Fruit fly (Drosophila melanogaster): Measurements from ENCODE around the gene mura.
A peak's percentile ranks its signal among the peaks of the same experiment; 100 is the strongest.

mura gene

dm6 chr3R:9502416-9502763, 49.2 kb downstream of the mura start, which contains the start of gene RhoL (continued):
- TF ChIP-seq prd (optimal IDR thresholded peaks at IDR 0.05), result no peak
- no peak for TF ChIP-seq prd (GFP tag; IDR thresholded peaks at IDR 0.05)
- no peak for TF ChIP-seq Abd-B (GFP tag; optimal IDR thresholded peaks at IDR 0.05)
- TF ChIP-seq CG5180 (GFP tag; optimal IDR thresholded peaks at IDR 0.05), result peak; percentile 87
- 0 out of 2 replicates have a peak, but pooled peaks have one; percentile 37 for TF ChIP-seq Awh (GFP tag; IDR thresholded peaks at IDR 0.05)
- no peak for TF ChIP-seq sd (tag; optimal IDR thresholded peaks at IDR 0.05)
- peak; percentile 30; the same call in 1 of the 3 replicates for TF ChIP-seq Opbp (GFP tag; IDR thresholded peaks at IDR 0.05; ENCODE audit: partially characterized antibody)
- TF ChIP-seq CG14014 (GFP tag; IDR thresholded peaks at IDR 0.05), result peak; percentile 12; the same call in 1 of the 2 replicates
- no peak for TF ChIP-seq oc (tag; optimal IDR thresholded peaks at IDR 0.05)
- peak; percentile 48; the same call in 1 of the 2 replicates for TF ChIP-seq tna (GFP tag; IDR thresholded peaks at IDR 0.05; ENCODE audit: partially characterized antibody)
- no peak for TF ChIP-seq Usf (GFP tag; optimal IDR thresholded peaks at IDR 0.05)
- peak; percentile 27 for TF ChIP-seq CG2712 (tag; optimal IDR thresholded peaks at IDR 0.05)
- no peak for TF ChIP-seq Hmx (GFP tag; optimal IDR thresholded peaks at IDR 0.05)
- TF ChIP-seq Nf-YB (GFP tag; optimal IDR thresholded peaks at IDR 0.05), result peak; percentile 55
- TF ChIP-seq CG32532 (GFP tag; IDR thresholded peaks at IDR 0.05), result peak; percentile 68
- TF ChIP-seq CG12942 (GFP tag; optimal IDR thresholded peaks at IDR 0.05), result no peak
- TF ChIP-seq tll (GFP tag; optimal IDR thresholded peaks at IDR 0.05), result no peak

dm6 chr3R:9501489-9502415, 49.9 kb downstream of the mura start:
- TF ChIP-seq bab2 (GFP tag; optimal IDR thresholded peaks at IDR 0.05), result no peak
- TF ChIP-seq CG15269 (tag; optimal IDR thresholded peaks at IDR 0.05), result no peak
- no peak for TF ChIP-seq dan (GFP tag; IDR thresholded peaks at IDR 0.05)
- TF ChIP-seq CG11093 (GFP tag; IDR thresholded peaks at IDR 0.05), result no peak
- TF ChIP-seq CG9876 (GFP tag; optimal IDR thresholded peaks at IDR 0.05), result no peak
- no peak for TF ChIP-seq dpn (GFP tag; optimal IDR thresholded peaks at IDR 0.05)
- TF ChIP-seq HLHmδ (GFP tag; optimal IDR thresholded peaks at IDR 0.05), result peak; percentile 0
- no peak for TF ChIP-seq Hr3 (GFP tag; optimal IDR thresholded peaks at IDR 0.05)
- TF ChIP-seq chm (GFP tag; IDR thresholded peaks at IDR 0.05), result 0 out of 2 replicates have a peak, but pooled peaks have one; percentile 11
- TF ChIP-seq dmrt11E (tag; optimal IDR thresholded peaks at IDR 0.05), result no peak
- TF ChIP-seq CG32532 (GFP tag; IDR thresholded peaks at IDR 0.05), result peak; percentile 14; the same call in 1 of the 2 replicates
- TF ChIP-seq Hand (GFP tag; optimal IDR thresholded peaks at IDR 0.05), result no peak
- TF ChIP-seq Sox102F (GFP tag; optimal IDR thresholded peaks at IDR 0.05), result no peak
- no peak for TF ChIP-seq fd3F (GFP tag; optimal IDR thresholded peaks at IDR 0.05)
- TF ChIP-seq scrt (GFP tag; optimal IDR thresholded peaks at IDR 0.05), result no peak
- no peak for TF ChIP-seq HmgZ (tag; optimal IDR thresholded peaks at IDR 0.05)
- no peak for TF ChIP-seq CG9437 (GFP tag; optimal IDR thresholded peaks at IDR 0.05)
- TF ChIP-seq unpg (GFP tag; optimal IDR thresholded peaks at IDR 0.05), result no peak
- TF ChIP-seq lab (GFP tag; optimal IDR thresholded peaks at IDR 0.05), result no peak
- TF ChIP-seq Dad (GFP tag; optimal IDR thresholded peaks at IDR 0.05), result no peak
- no peak for TF ChIP-seq Fer3 (tag; optimal IDR thresholded peaks at IDR 0.05)
- peak; percentile 88 for TF ChIP-seq CG10543 (GFP tag; optimal IDR thresholded peaks at IDR 0.05)
- TF ChIP-seq Doc2 (GFP tag; IDR thresholded peaks at IDR 0.05), result no peak
- no peak for TF ChIP-seq tx (GFP tag; optimal IDR thresholded peaks at IDR 0.05)
- TF ChIP-seq corto (GFP tag; optimal IDR thresholded peaks at IDR 0.05), result no peak
- no peak for TF ChIP-seq Dp (GFP tag; optimal IDR thresholded peaks at IDR 0.05)
- TF ChIP-seq Trl (optimal IDR thresholded peaks at IDR 0.05), result peak in 1 of 2 experiments; percentile 45
- no peak for TF ChIP-seq Trl (GFP tag; optimal IDR thresholded peaks at IDR 0.05)
- TF ChIP-seq ci (GFP tag; IDR thresholded peaks at IDR 0.05), result 0 out of 3 replicates have a peak, but pooled peaks have one; percentile 22
- no peak for TF ChIP-seq Taf1 (GFP tag; IDR thresholded peaks at IDR 0.05)
- no peak for TF ChIP-seq ase (GFP tag; IDR thresholded peaks at IDR 0.05)
- TF ChIP-seq CG4404 (GFP tag; IDR thresholded peaks at IDR 0.05), result no peak
